Worm (Caenorhabditis elegans): ENCODE data around the gene Y105C5A.13.
"Not testable (repeated sequence)": the region's sequence is repeated elsewhere in the genome, so short reads cannot be mapped to it uniquely, and the experiment has no call there.

Gene Y105C5A.13

DNA sequence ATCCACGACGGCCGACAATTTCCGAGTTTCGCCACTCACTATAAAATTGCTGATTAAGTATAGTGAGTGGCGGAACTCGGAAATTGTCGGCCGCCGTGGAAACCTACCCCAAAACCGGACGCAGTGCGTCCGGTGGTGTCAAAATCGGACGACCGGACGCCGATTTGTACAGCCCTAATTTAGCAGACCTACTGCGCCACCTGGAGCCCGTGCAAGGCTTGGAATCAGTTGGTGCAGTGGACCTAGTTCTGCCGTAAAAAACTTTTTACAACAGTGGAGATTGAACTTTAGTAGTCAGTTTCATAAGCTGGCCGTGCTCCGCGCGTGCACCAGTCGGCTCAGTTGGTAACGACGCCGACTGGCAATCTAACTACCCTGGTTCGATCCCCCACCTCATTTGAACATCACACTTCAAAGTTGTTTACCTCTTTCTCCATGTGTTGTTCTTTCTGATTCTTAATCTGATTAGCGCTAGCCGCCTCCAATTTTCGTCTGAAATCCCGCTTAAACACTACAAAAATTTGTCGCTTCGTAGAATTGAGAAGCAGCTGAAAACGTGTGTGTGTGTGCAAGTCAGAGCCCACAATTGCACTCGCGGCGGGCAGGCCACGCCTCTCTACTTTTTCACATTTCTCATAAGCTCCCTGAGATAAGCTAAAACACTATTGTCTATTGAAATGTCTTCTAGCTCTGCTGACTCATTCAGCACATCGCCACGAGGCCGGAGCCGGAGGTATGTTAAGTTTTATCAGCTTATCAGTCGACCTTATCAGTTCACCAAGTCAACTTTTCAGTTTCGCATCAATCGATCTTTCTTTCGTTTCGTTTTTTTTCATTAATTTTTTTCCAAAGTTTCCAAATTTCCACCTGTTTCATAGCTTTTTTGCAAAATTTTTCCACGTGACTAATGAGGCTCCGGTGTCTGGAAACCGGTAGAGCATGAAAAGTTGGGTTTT lies 47.8 kb downstream of the Y105C5A.13 start, which contains the start of gene Y105C5A.15:
Gene Y105C5A.15, plus strand, starts transcription at position 678 of the 956 bp plus-strand sequence.
- TF ChIP-seq dox-1 (GFP tag; IDR thresholded peaks at IDR 0.05) (no peak), snpc-1.3 (tag; optimal IDR thresholded peaks at IDR 0.05; ENCODE audit: insufficient read depth) (no peak), tbx-9 (tag; optimal IDR thresholded peaks at IDR 0.05; ENCODE audit: borderline replicate concordance) (no peak), snpc-4 (GFP tag; optimal IDR thresholded peaks at IDR 0.05) (no peak), snpc-4 (tag; optimal IDR thresholded peaks at IDR 0.05) (peak; percentile 61 to 94 (median 80)), ztf-22 (GFP tag; optimal IDR thresholded peaks at IDR 0.05) (no peak), atf-7 (tag; optimal IDR thresholded peaks at IDR 0.05) (no peak), snpc-1.1 (tag; optimal IDR thresholded peaks at IDR 0.05; ENCODE audit: insufficient read depth) (peak; percentile 30), zim-3 (tag; optimal IDR thresholded peaks at IDR 0.05) (no peak), F23B12.7 (tag; optimal IDR thresholded peaks at IDR 0.05; ENCODE audit: insufficient read depth) (no peak), C06A6.2 (GFP tag; conservative IDR thresholded peaks at IDR 0.05) (no peak), let-526 (GFP tag; IDR thresholded peaks at IDR 0.05) (no peak), rpc-1 (optimal IDR thresholded peaks at IDR 0.05) (no peak), rpc-1 (tag; optimal IDR thresholded peaks at IDR 0.05) (peak; percentile 29), F10E7.11 (tag; optimal IDR thresholded peaks at IDR 0.05) (no peak), egrh-3 (GFP tag; IDR thresholded peaks at IDR 0.05) (no peak), hlh-12 (tag; optimal IDR thresholded peaks at IDR 0.05) (no peak), nhr-80 (tag; optimal IDR thresholded peaks at IDR 0.05) (peak; percentile 33), attf-5 (GFP tag; optimal IDR thresholded peaks at IDR 0.05) (no peak), attf-6 (GFP tag; IDR thresholded peaks at IDR 0.05) (0 out of 2 replicates have a peak, but pooled peaks have one; percentile 42), nhr-179 (tag; optimal IDR thresholded peaks at IDR 0.05) (no peak), ztf-6 (GFP tag; IDR thresholded peaks at IDR 0.05) (no peak)

DNA sequence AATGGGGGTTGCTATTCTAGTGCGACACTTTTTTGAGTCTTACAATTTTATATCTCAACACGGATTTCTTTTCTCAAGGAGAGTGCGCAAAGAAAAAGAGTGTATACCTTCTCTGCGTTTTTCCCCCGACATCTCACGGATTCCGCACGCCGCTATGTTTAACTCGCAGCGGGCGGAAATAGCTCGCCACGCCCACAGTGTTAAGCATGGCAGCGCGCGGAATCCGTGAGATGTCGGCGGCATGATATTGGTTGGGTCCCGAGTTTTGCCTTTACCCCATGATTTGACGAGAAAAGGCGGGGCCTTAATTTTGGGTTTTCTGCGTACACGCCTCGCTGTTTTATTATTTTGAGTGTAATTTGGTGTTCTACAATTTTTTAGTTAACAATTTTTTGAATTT lies 50.8 kb downstream of the Y105C5A.13 start:
- TF ChIP-seq C06A6.2 (GFP tag; conservative IDR thresholded peaks at IDR 0.05) (no peak), snpc-4 (GFP tag; optimal IDR thresholded peaks at IDR 0.05) (no peak), snpc-4 (tag; optimal IDR thresholded peaks at IDR 0.05) (peak in 1 of 4 experiments; percentile 71), rcor-1 (GFP tag; IDR thresholded peaks at IDR 0.05) (no peak), hmg-1.2 (GFP tag; IDR thresholded peaks at IDR 0.05) (peak; percentile 8; the same call in 1 of the 2 replicates), F39B2.1 (GFP tag; IDR thresholded peaks at IDR 0.05) (no peak)

DNA sequence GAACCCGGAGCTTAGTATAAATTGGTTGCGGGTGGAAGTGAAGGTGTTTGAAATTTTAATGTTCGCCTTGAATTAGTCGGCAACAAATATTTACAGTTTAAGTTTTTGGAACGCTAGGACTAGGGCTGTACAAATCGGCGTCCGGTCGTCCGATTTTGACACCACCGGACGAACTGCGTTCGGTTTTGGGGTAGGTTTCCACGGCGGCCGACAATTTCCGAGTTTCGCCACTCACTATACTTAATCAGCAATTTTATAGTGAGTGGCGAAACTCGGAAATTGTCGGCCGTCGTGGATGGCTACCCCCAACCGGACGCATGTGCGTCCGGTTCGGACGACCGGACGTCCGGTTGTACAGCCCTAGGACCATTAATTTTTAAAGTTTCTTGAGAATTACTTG lies 51.5 kb downstream of the Y105C5A.13 start:
- TF ChIP-seq snpc-4 (GFP tag; optimal IDR thresholded peaks at IDR 0.05): not testable (repeated sequence)
- TF ChIP-seq snpc-4 (tag; optimal IDR thresholded peaks at IDR 0.05) (peak; percentile 33 to 94 (median 49)), snpc-1.1 (tag; optimal IDR thresholded peaks at IDR 0.05; ENCODE audit: insufficient read depth) (peak; percentile 4)

DNA sequence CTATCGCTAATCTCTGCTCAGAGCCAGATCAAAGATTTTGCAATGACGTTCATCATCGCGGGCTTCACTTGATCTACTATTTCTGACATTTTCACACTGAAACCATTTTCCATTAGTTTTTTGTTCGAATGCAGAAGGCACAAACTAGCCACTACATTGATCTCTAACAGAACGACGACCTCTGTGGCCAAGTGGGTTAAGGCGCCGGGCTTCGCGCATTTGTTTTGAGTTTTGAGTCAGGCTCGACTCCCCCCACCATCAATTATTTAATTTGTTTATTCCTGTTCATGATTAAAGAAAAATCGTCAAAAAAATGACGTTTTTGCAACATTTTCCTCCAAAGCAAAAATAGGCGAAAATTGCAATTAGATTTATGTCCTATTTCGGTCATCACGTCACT lies 52.2 kb downstream of the Y105C5A.13 start:
- TF ChIP-seq ztf-22 (GFP tag; optimal IDR thresholded peaks at IDR 0.05) (no peak), ccch-3 (GFP tag; optimal IDR thresholded peaks at IDR 0.05) (no peak), F10E7.11 (tag; optimal IDR thresholded peaks at IDR 0.05) (peak; percentile 33), ets-4 (GFP tag; optimal IDR thresholded peaks at IDR 0.05) (no peak), somi-1 (GFP tag; optimal IDR thresholded peaks at IDR 0.05) (peak; percentile 28), hmg-20 (GFP tag; IDR thresholded peaks at IDR 0.05) (0 out of 2 replicates have a peak, but pooled peaks have one; percentile 15), F23B12.7 (tag; optimal IDR thresholded peaks at IDR 0.05; ENCODE audit: insufficient read depth) (peak; percentile 59), B0019.2 (GFP tag; conservative IDR thresholded peaks at IDR 0.05) (0 out of 2 replicates have a peak, but pooled peaks have one; percentile 17), F37B4.10 (GFP tag; IDR thresholded peaks at IDR 0.05) (no peak), hmg-1.2 (GFP tag; IDR thresholded peaks at IDR 0.05) (peak; percentile 65), lin-35 (GFP tag; optimal IDR thresholded peaks at IDR 0.05) (no peak), pha-4 (tag; optimal IDR thresholded peaks at IDR 0.05) (no peak), F33H1.4 (GFP tag; IDR thresholded peaks at IDR 0.05) (no peak), madf-8 (GFP tag; conservative IDR thresholded peaks at IDR 0.05) (no peak), ekl-4 (GFP tag; IDR thresholded peaks at IDR 0.05) (no peak), nhr-120 (GFP tag; IDR thresholded peaks at IDR 0.05) (no peak), repo-1 (tag; optimal IDR thresholded peaks at IDR 0.05) (peak; percentile 8), F57C9.4 (tag; optimal IDR thresholded peaks at IDR 0.05) (no peak), ceh-27 (GFP tag; optimal IDR thresholded peaks at IDR 0.05) (no peak), Y95B8A.8 (GFP tag; IDR thresholded peaks at IDR 0.05) (no peak), rpc-1 (optimal IDR thresholded peaks at IDR 0.05) (peak; percentile 79), rpc-1 (tag; optimal IDR thresholded peaks at IDR 0.05) (peak; percentile 95)
